1 fruit fly cellular context compared by ENCODE assay signal in genomic region chr3L:3928205-3928942, dm6.
TF ChIP-seq lines count a peak whose summit lies in the region.

No protein-coding gene starts in this region.

TF ChIP-seq in whole organism, embryonic, 481 proteins besides CTCF, POLR2A, EP300 and RAD21 (continued from another document and continues in another):
- TF ChIP-seq CG9817 (tag; optimal IDR thresholded peaks at IDR 0.05; lab: Kevin White, UChicago) (peak; percentile 90), Tbp (GFP tag; optimal IDR thresholded peaks at IDR 0.05; lab: Kevin White, UChicago) (no peak), tna (GFP tag; IDR thresholded peaks at IDR 0.05; lab: Robert Waterston, UW; ENCODE audit: partially characterized antibody) (no peak), Dbx (GFP tag; IDR thresholded peaks at IDR 0.05; lab: Robert Waterston, UW) (peak; percentile 95), seq (GFP tag; IDR thresholded peaks at IDR 0.05; lab: Robert Waterston, UW) (peak; percentile 86), Vsx1 (GFP tag; optimal IDR thresholded peaks at IDR 0.05; lab: Kevin White, UChicago) (peak; percentile 46), Ada2b (GFP tag; IDR thresholded peaks at IDR 0.05; lab: Robert Waterston, UW) (peak; percentile 85), chm (GFP tag; IDR thresholded peaks at IDR 0.05; lab: Robert Waterston, UW) (peak; percentile 81), CG7556 (GFP tag; optimal IDR thresholded peaks at IDR 0.05; lab: Kevin White, UChicago) (peak; percentile 82), NfI (GFP tag; optimal IDR thresholded peaks at IDR 0.05; lab: Kevin White, UChicago) (peak; percentile 92), Nf-YC (tag; optimal IDR thresholded peaks at IDR 0.05; lab: Kevin White, UChicago) (peak; percentile 70), Drgx (GFP tag; IDR thresholded peaks at IDR 0.05; lab: Robert Waterston, UW) (peak; percentile 69), CG3281 (GFP tag; optimal IDR thresholded peaks at IDR 0.05; lab: Kevin White, UChicago) (peak; percentile 91), sima (GFP tag; optimal IDR thresholded peaks at IDR 0.05; lab: Kevin White, UChicago) (peak; percentile 33), p53 (GFP tag; optimal IDR thresholded peaks at IDR 0.05; lab: Kevin White, UChicago) (peak; percentile 18), CG1832 (GFP tag; optimal IDR thresholded peaks at IDR 0.05; lab: Kevin White, UChicago) (no peak), tin (GFP tag; optimal IDR thresholded peaks at IDR 0.05; lab: Kevin White, UChicago) (peak; percentile 69), Adf1 (GFP tag; IDR thresholded peaks at IDR 0.05; lab: Robert Waterston, UW) (peak; percentile 81), ssp (GFP tag; IDR thresholded peaks at IDR 0.05; lab: Robert Waterston, UW) (peak; percentile 70), BEAF-32 (GFP tag; optimal IDR thresholded peaks at IDR 0.05; lab: Kevin White, UChicago) (no peak), fd96Cb (tag; optimal IDR thresholded peaks at IDR 0.05; lab: Kevin White, UChicago) (peak; percentile 65), CG18262 (tag; optimal IDR thresholded peaks at IDR 0.05; lab: Kevin White, UChicago) (no peak), CG8388 (GFP tag; optimal IDR thresholded peaks at IDR 0.05; lab: Kevin White, UChicago) (peak; percentile 56), CG4424 (GFP tag; optimal IDR thresholded peaks at IDR 0.05; lab: Kevin White, UChicago) (peak; percentile 63), pros (GFP tag; optimal IDR thresholded peaks at IDR 0.05; lab: Kevin White, UChicago) (no peak), CG6689 (GFP tag; IDR thresholded peaks at IDR 0.05; lab: Robert Waterston, UW) (peak; percentile 75), Doc3 (GFP tag; IDR thresholded peaks at IDR 0.05; lab: Robert Waterston, UW; ENCODE audit: partially characterized antibody) (no peak), CG10209 (GFP tag; optimal IDR thresholded peaks at IDR 0.05; lab: Kevin White, UChicago) (peak; percentile 88), pita (GFP tag; optimal IDR thresholded peaks at IDR 0.05; lab: Kevin White, UChicago) (no peak), gce (GFP tag; IDR thresholded peaks at IDR 0.05; lab: Robert Waterston, UW) (peak; percentile 47; the same call in 1 of the 3 replicates), Mad (GFP tag; optimal IDR thresholded peaks at IDR 0.05; lab: Kevin White, UChicago) (peak; percentile 53), Rfx (GFP tag; IDR thresholded peaks at IDR 0.05; lab: Robert Waterston, UW) (peak; percentile 95), Rx (GFP tag; IDR thresholded peaks at IDR 0.05; lab: Robert Waterston, UW) (peak; percentile 66), HLH4C (GFP tag; IDR thresholded peaks at IDR 0.05; lab: Robert Waterston, UW; ENCODE audit: partially characterized antibody) (no peak), emc (GFP tag; optimal IDR thresholded peaks at IDR 0.05; lab: Kevin White, UChicago) (peak; percentile 87), aop (GFP tag; IDR thresholded peaks at IDR 0.05; lab: Robert Waterston, UW) (no peak), Ssrp (tag; optimal IDR thresholded peaks at IDR 0.05; lab: Kevin White, UChicago) (peak; percentile 76), CG11560 (tag; IDR thresholded peaks at IDR 0.05; lab: Robert Waterston, UW) (peak; percentile 59; the same call in 1 of the 3 replicates), sug (tag; optimal IDR thresholded peaks at IDR 0.05; lab: Kevin White, UChicago) (peak; percentile 86), MTF-1 (GFP tag; optimal IDR thresholded peaks at IDR 0.05; lab: Kevin White, UChicago; ENCODE audit: borderline replicate concordance) (peak; percentile 67), CG17385 (GFP tag; optimal IDR thresholded peaks at IDR 0.05; lab: Kevin White, UChicago) (peak; percentile 87), Awh (GFP tag; IDR thresholded peaks at IDR 0.05; lab: Robert Waterston, UW) (peak; percentile 70), usp (GFP tag; optimal IDR thresholded peaks at IDR 0.05; lab: Kevin White, UChicago) (no peak), Oli (tag; optimal IDR thresholded peaks at IDR 0.05; lab: Kevin White, UChicago) (peak; percentile 87), NC2α (GFP tag; optimal IDR thresholded peaks at IDR 0.05; lab: Kevin White, UChicago) (peak; percentile 53), trem (tag; optimal IDR thresholded peaks at IDR 0.05; lab: Kevin White, UChicago) (no peak), CG1602 (GFP tag; optimal IDR thresholded peaks at IDR 0.05; lab: Kevin White, UChicago) (peak; percentile 72), Meics (GFP tag; optimal IDR thresholded peaks at IDR 0.05; lab: Kevin White, UChicago) (peak; percentile 93), insv (GFP tag; optimal IDR thresholded peaks at IDR 0.05; lab: Kevin White, UChicago) (peak in 1 of 2 experiments; percentile 29), so (GFP tag; IDR thresholded peaks at IDR 0.05; lab: Robert Waterston, UW) (peak; percentile 81), CG1603 (tag; optimal IDR thresholded peaks at IDR 0.05; lab: Kevin White, UChicago) (peak; percentile 81), CG14441 (GFP tag; IDR thresholded peaks at IDR 0.05; lab: Robert Waterston, UW) (peak; percentile 88), Optix (GFP tag; IDR thresholded peaks at IDR 0.05; lab: Robert Waterston, UW) (peak; percentile 77; the same call in 2 of the 3 replicates), CG42726 (GFP tag; IDR thresholded peaks at IDR 0.05; lab: Robert Waterston, UW; ENCODE audit: partially characterized antibody) (no peak), org-1 (GFP tag; optimal IDR thresholded peaks at IDR 0.05; lab: Kevin White, UChicago) (peak; percentile 84), Med (GFP tag; lab: Kevin White, UChicago) (peak; percentile 99), ken (GFP tag; IDR thresholded peaks at IDR 0.05; lab: Robert Waterston, UW) (peak; percentile 76), ara (GFP tag; IDR thresholded peaks at IDR 0.05; lab: Robert Waterston, UW) (peak; percentile 62; the same call in 1 of the 2 replicates), NFAT (GFP tag; IDR thresholded peaks at IDR 0.05; lab: Robert Waterston, UW) (peak; percentile 83), psq (GFP tag; optimal IDR thresholded peaks at IDR 0.05; lab: Kevin White, UChicago) (peak; percentile 38), row (GFP tag; IDR thresholded peaks at IDR 0.05; lab: Robert Waterston, UW) (peak; percentile 95), mam (GFP tag; optimal IDR thresholded peaks at IDR 0.05; lab: Kevin White, UChicago) (peak; percentile 95), HLH54F (GFP tag; optimal IDR thresholded peaks at IDR 0.05; lab: Kevin White, UChicago) (peak; percentile 93), CG12769 (tag; optimal IDR thresholded peaks at IDR 0.05; lab: Kevin White, UChicago) (peak; percentile 97), Spps (tag; optimal IDR thresholded peaks at IDR 0.05; lab: Kevin White, UChicago) (no peak), CG12155 (GFP tag; optimal IDR thresholded peaks at IDR 0.05; lab: Kevin White, UChicago) (peak; percentile 88), sisA (GFP tag; IDR thresholded peaks at IDR 0.05; lab: Robert Waterston, UW) (peak; percentile 87), Hand (GFP tag; optimal IDR thresholded peaks at IDR 0.05; lab: Kevin White, UChicago) (peak; percentile 89), CG11247 (GFP tag; IDR thresholded peaks at IDR 0.05; lab: Robert Waterston, UW) (peak; percentile 83), ERR (GFP tag; optimal IDR thresholded peaks at IDR 0.05; lab: Kevin White, UChicago) (peak; percentile 84), CG33557 (GFP tag; optimal IDR thresholded peaks at IDR 0.05; lab: Kevin White, UChicago) (no peak), Stat92E (GFP tag; optimal IDR thresholded peaks at IDR 0.05; lab: Kevin White, UChicago) (no peak), CG1647 (GFP tag; optimal IDR thresholded peaks at IDR 0.05; lab: Kevin White, UChicago) (peak; percentile 82), Bdp1 (GFP tag; optimal IDR thresholded peaks at IDR 0.05; lab: Kevin White, UChicago) (peak; percentile 79), gfzf (GFP tag; optimal IDR thresholded peaks at IDR 0.05; lab: Kevin White, UChicago) (no peak), phol (tag; optimal IDR thresholded peaks at IDR 0.05; lab: Kevin White, UChicago) (peak; percentile 64), CG8924 (tag; optimal IDR thresholded peaks at IDR 0.05; lab: Kevin White, UChicago) (peak; percentile 88), HHEX (GFP tag; optimal IDR thresholded peaks at IDR 0.05; lab: Kevin White, UChicago) (peak; percentile 87), schlank (tag; optimal IDR thresholded peaks at IDR 0.05; lab: Kevin White, UChicago) (peak; percentile 85), ase (GFP tag; IDR thresholded peaks at IDR 0.05; lab: Robert Waterston, UW) (peak; percentile 76; the same call in 1 of the 3 replicates), CG9727 (GFP tag; optimal IDR thresholded peaks at IDR 0.05; lab: Kevin White, UChicago) (peak; percentile 88), esg (GFP tag; conservative IDR thresholded peaks at IDR 0.05; lab: Robert Waterston, UW) (peak; percentile 78), CG14965 (GFP tag; optimal IDR thresholded peaks at IDR 0.05; lab: Kevin White, UChicago; ENCODE audit: borderline replicate concordance) (peak; percentile 57), CG17186 (GFP tag; optimal IDR thresholded peaks at IDR 0.05; lab: Kevin White, UChicago) (no peak), zen (tag; optimal IDR thresholded peaks at IDR 0.05; lab: Kevin White, UChicago) (no peak), oc (tag; optimal IDR thresholded peaks at IDR 0.05; lab: Kevin White, UChicago) (no peak), ab (GFP tag; optimal IDR thresholded peaks at IDR 0.05; lab: Kevin White, UChicago) (peak; percentile 78), Camta (GFP tag; optimal IDR thresholded peaks at IDR 0.05; lab: Kevin White, UChicago) (peak; percentile 68), CG33213 (GFP tag; optimal IDR thresholded peaks at IDR 0.05; lab: Kevin White, UChicago) (peak; percentile 74), otp (GFP tag; IDR thresholded peaks at IDR 0.05; lab: Robert Waterston, UW) (peak; percentile 77; the same call in 2 of the 3 replicates), E2f2 (GFP tag; IDR thresholded peaks at IDR 0.05; lab: Robert Waterston, UW) (peak; percentile 64; the same call in 1 of the 2 replicates), Gsc (GFP tag; IDR thresholded peaks at IDR 0.05; lab: Robert Waterston, UW) (peak; percentile 47; the same call in 1 of the 2 replicates), CG6175 (GFP tag; IDR thresholded peaks at IDR 0.05; lab: Robert Waterston, UW) (peak; percentile 86), HmgZ (tag; optimal IDR thresholded peaks at IDR 0.05; lab: Kevin White, UChicago) (peak; percentile 95), CG8281 (tag; optimal IDR thresholded peaks at IDR 0.05; lab: Kevin White, UChicago) (no peak), CG10274 (GFP tag; optimal IDR thresholded peaks at IDR 0.05; lab: Kevin White, UChicago) (peak; percentile 65), CG8359 (GFP tag; optimal IDR thresholded peaks at IDR 0.05; lab: Kevin White, UChicago; ENCODE audit: borderline replicate concordance) (no peak), CkIIα-i1 (GFP tag; IDR thresholded peaks at IDR 0.05; lab: Robert Waterston, UW) (peak; percentile 79), Scr (GFP tag; IDR thresholded peaks at IDR 0.05; lab: Robert Waterston, UW; ENCODE audit: partially characterized antibody) (no peak), CG6791 (GFP tag; IDR thresholded peaks at IDR 0.05; lab: Robert Waterston, UW; ENCODE audit: partially characterized antibody) (no peak), CG2120 (GFP tag; optimal IDR thresholded peaks at IDR 0.05; lab: Kevin White, UChicago) (peak; percentile 98), CG16813 (GFP tag; IDR thresholded peaks at IDR 0.05; lab: Robert Waterston, UW; ENCODE audit: partially characterized antibody) (no peak), CG17359 (tag; optimal IDR thresholded peaks at IDR 0.05; lab: Kevin White, UChicago) (peak; percentile 84), Dad (GFP tag; optimal IDR thresholded peaks at IDR 0.05; lab: Kevin White, UChicago) (peak; percentile 72), chif (GFP tag; optimal IDR thresholded peaks at IDR 0.05; lab: Kevin White, UChicago) (peak; percentile 79 to 82), B-H1 (GFP tag; IDR thresholded peaks at IDR 0.05; lab: Robert Waterston, UW) (peak; percentile 69), CG13287 (GFP tag; IDR thresholded peaks at IDR 0.05; lab: Robert Waterston, UW; ENCODE audit: partially characterized antibody) (no peak), bowl (GFP tag; IDR thresholded peaks at IDR 0.05; lab: Robert Waterston, UW) (peak; percentile 83), Ets65A (GFP tag; lab: Kevin White, UChicago) (peak; percentile 99), tup (GFP tag; optimal IDR thresholded peaks at IDR 0.05; lab: Kevin White, UChicago) (peak; percentile 73), kay (GFP tag; optimal IDR thresholded peaks at IDR 0.05; lab: Kevin White, UChicago) (peak; percentile 36), sd (tag; optimal IDR thresholded peaks at IDR 0.05; lab: Kevin White, UChicago) (peak; percentile 53), sqz (GFP tag; optimal IDR thresholded peaks at IDR 0.05; lab: Kevin White, UChicago) (peak; percentile 47), yki (optimal IDR thresholded peaks at IDR 0.05; lab: Kevin White, UChicago) (no peak), crp (GFP tag; optimal IDR thresholded peaks at IDR 0.05; lab: Kevin White, UChicago) (peak in 1 of 2 experiments; percentile 37), CG12236 (GFP tag; optimal IDR thresholded peaks at IDR 0.05; lab: Kevin White, UChicago) (peak; percentile 35), Sox102F (GFP tag; optimal IDR thresholded peaks at IDR 0.05; lab: Kevin White, UChicago) (peak; percentile 87), Hmx (GFP tag; optimal IDR thresholded peaks at IDR 0.05; lab: Kevin White, UChicago) (peak; percentile 57), CG9215 (GFP tag; IDR thresholded peaks at IDR 0.05; lab: Robert Waterston, UW) (peak; percentile 86), NK7.1 (GFP tag; optimal IDR thresholded peaks at IDR 0.05; lab: Kevin White, UChicago) (peak; percentile 55), sob (GFP tag; IDR thresholded peaks at IDR 0.05; lab: Robert Waterston, UW) (peak; percentile 93), Deaf1 (tag; optimal IDR thresholded peaks at IDR 0.05; lab: Kevin White, UChicago) (peak; percentile 55), CG15269 (tag; optimal IDR thresholded peaks at IDR 0.05; lab: Kevin White, UChicago) (peak; percentile 93), CG6254 (GFP tag; optimal IDR thresholded peaks at IDR 0.05; lab: Kevin White, UChicago) (peak; percentile 47), CG11723 (GFP tag; optimal IDR thresholded peaks at IDR 0.05; lab: Kevin White, UChicago) (peak; percentile 73), tll (GFP tag; optimal IDR thresholded peaks at IDR 0.05; lab: Kevin White, UChicago) (no peak), CG1792 (GFP tag; optimal IDR thresholded peaks at IDR 0.05; lab: Kevin White, UChicago) (peak; percentile 85), CG8290 (GFP tag; optimal IDR thresholded peaks at IDR 0.05; lab: Kevin White, UChicago) (no peak), CG8290 (tag; optimal IDR thresholded peaks at IDR 0.05; lab: Kevin White, UChicago) (peak in 1 of 2 experiments; percentile 95), zf30C (GFP tag; optimal IDR thresholded peaks at IDR 0.05; lab: Kevin White, UChicago) (peak; percentile 80), CG30431 (GFP tag; optimal IDR thresholded peaks at IDR 0.05; lab: Kevin White, UChicago) (peak; percentile 62)
